Worm (Caenorhabditis elegans) whole organism, midembryonic: ENCODE data around the gene cyp-34A7.

ENCODE experiments used
- T22C8.4 ChIP-seq: fragments of 200-800 bp; sonication (Bioruptor generic); IDR thresholded peaks from 2 replicates; pipeline ENCODE4 v1.3.6; 2022; ENCODE audit warnings: missing genetic modification characterization, missing compliant biosample characterization
- flt-1 ChIP-seq: fragments of 200-800 bp; sonication (Bioruptor generic); IDR thresholded peaks from 2 replicates; pipeline ENCODE4 v1.3.6; 2022; ENCODE audit warnings: missing genetic modification characterization, missing compliant biosample characterization
- klf-2 ChIP-seq: fragments of 200-800 bp; sonication (Bioruptor generic); conservative IDR thresholded peaks from 2 replicates; pipeline ENCODE4 v1.3.6; 2022; ENCODE audit warnings: missing genetic modification reagents, missing genetic modification characterization, missing compliant biosample characterization
- med-1 ChIP-seq: sonication (generic microtip); optimal IDR thresholded peaks from 2 replicates; lab custom pipeline; 2017; ENCODE audit warnings: missing genetic modification characterization, mild to moderate bottlenecking, missing compliant biosample characterization, antibody characterized with exemption, missing genetic modification reagents; ENCODE audit not compliant: insufficient read depth
- ref-1 ChIP-seq: fragments of 200-800 bp; sonication (Bioruptor generic); conservative IDR thresholded peaks from 2 replicates; pipeline ENCODE4 v1.3.6; 2022; ENCODE audit warnings: missing genetic modification reagents, missing genetic modification characterization, missing compliant biosample characterization
- tab-1 ChIP-seq: fragments of 200-800 bp; sonication (Bioruptor generic); IDR thresholded peaks from 2 replicates; pipeline ENCODE4 v1.3.6; 2022; ENCODE audit warnings: missing genetic modification characterization, missing compliant biosample characterization
- ztf-23 ChIP-seq: fragments of 200-800 bp; sonication (Bioruptor generic); IDR thresholded peaks from 2 replicates; pipeline ENCODE4 v1.3.6; 2022; ENCODE audit warnings: missing genetic modification reagents, missing genetic modification characterization, missing compliant biosample characterization

DNA sequence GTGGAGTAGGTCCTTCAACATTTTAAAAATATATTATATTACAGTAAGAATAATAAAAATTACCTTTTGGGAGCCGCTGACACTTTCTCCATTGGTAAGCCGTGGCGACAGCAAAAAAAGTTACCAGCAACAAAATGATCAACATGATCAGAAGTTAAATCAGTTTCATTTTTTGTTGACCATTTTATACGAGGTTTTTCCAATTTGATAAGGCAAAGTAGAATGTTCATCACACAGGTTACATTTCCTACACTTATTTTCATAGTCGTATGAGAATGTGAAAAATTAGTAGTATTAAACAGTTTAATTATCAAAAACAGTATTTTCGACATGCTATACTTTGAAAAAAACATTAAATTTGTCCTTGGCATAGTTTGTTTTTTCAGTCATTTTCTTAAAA is 9.2 kb upstream of the cyp-34A7 start, which contains the start of gene cyp-34A10:
- no peak for TF ChIP-seq T22C8.4 (GFP tag; lab: Robert Waterston, UW)
- no peak for TF ChIP-seq ztf-23 (GFP tag; lab: Robert Waterston, UW)
- no peak for TF ChIP-seq med-1 (GFP tag; lab: Kevin White, UChicago)
- TF ChIP-seq klf-2 (GFP tag; lab: Robert Waterston, UW), result no peak
- no peak for TF ChIP-seq flt-1 (GFP tag; lab: Robert Waterston, UW)
- TF ChIP-seq ref-1 (GFP tag; lab: Robert Waterston, UW), result no peak
- no peak for TF ChIP-seq tab-1 (GFP tag; lab: Robert Waterston, UW)
